Fruit fly (Drosophila melanogaster) whole organism, embryonic: ENCODE data around the gene CG15930.

Experiments used
- Bdp1 ChIP-seq: fragments of 200-800 bp; sonication (Bioruptor generic); optimal IDR thresholded peaks from 3 replicates; lab custom pipeline; 2016; ENCODE audit warnings: missing biosample characterization, missing genetic modification characterization
- CG10654 ChIP-seq: fragments of 200-800 bp; sonication (Bioruptor generic); optimal IDR thresholded peaks from 2 replicates; lab custom pipeline; 2016; ENCODE audit warnings: missing biosample characterization, missing genetic modification characterization
- CG11085 ChIP-seq: fragments of 200-800 bp; sonication (Bioruptor generic); IDR thresholded peaks from 2 replicates; pipeline ENCODE4 v1.3.6; 2022; ENCODE audit warnings: missing biosample characterization, missing genetic modification characterization
- CG11504 ChIP-seq: fragments of 200-800 bp; sonication (Bioruptor generic); optimal IDR thresholded peaks from 3 replicates; lab custom pipeline; 2019; ENCODE audit warnings: missing biosample characterization, mild to moderate bottlenecking, missing genetic modification characterization, moderate library complexity
- CG12744 ChIP-seq: fragments of 200-800 bp; sonication (Bioruptor generic); optimal IDR thresholded peaks from 2 replicates; lab custom pipeline; 2016; ENCODE audit warnings: missing biosample characterization, missing genetic modification characterization
- CG14860 ChIP-seq: fragments of 200-800 bp; sonication (Bioruptor generic); IDR thresholded peaks from 3 replicates; pipeline ENCODE4 v1.3.6; 2022; ENCODE audit warnings: missing biosample characterization, missing genetic modification characterization; ENCODE audit not compliant: partially characterized antibody
- CG16779 ChIP-seq: fragments of 200-800 bp; sonication (Bioruptor generic); IDR thresholded peaks from 2 replicates; pipeline ENCODE4 v1.3.6; 2022; ENCODE audit warnings: missing biosample characterization, missing genetic modification characterization
- CG18619 ChIP-seq: fragments of 200-800 bp; sonication (Bioruptor generic); optimal IDR thresholded peaks from 3 replicates; lab custom pipeline; 2017; ENCODE audit warnings: missing biosample characterization, mild to moderate bottlenecking, missing genetic modification characterization
- CG2889 ChIP-seq: fragments of 200-800 bp; sonication (Bioruptor generic); IDR thresholded peaks from 3 replicates; pipeline ENCODE4 v1.3.6; 2022; ENCODE audit warnings: missing biosample characterization, missing genetic modification characterization
- CG31224 ChIP-seq: fragments of 200-800 bp; sonication (Bioruptor generic); IDR thresholded peaks from 2 replicates; pipeline ENCODE4 v1.3.6; 2022; ENCODE audit warnings: missing biosample characterization, missing genetic modification characterization
- CG34224 ChIP-seq: fragments of 200-800 bp; sonication (Bioruptor generic); IDR thresholded peaks from 3 replicates; pipeline ENCODE4 v1.3.6; 2022; ENCODE audit warnings: missing biosample characterization, missing genetic modification characterization; ENCODE audit not compliant: partially characterized antibody
- CG3847 ChIP-seq: fragments of 200-800 bp; sonication (Bioruptor generic); IDR thresholded peaks from 2 replicates; pipeline ENCODE4 v1.3.6; 2022; ENCODE audit warnings: missing biosample characterization, missing genetic modification characterization
- CG4424 ChIP-seq: fragments of 200-800 bp; sonication (Bioruptor generic); optimal IDR thresholded peaks from 3 replicates; lab custom pipeline; 2016; ENCODE audit warnings: missing biosample characterization, missing genetic modification characterization
- CG5245 ChIP-seq: fragments of 200-800 bp; sonication (Bioruptor generic); optimal IDR thresholded peaks from 3 replicates; lab custom pipeline; 2016; ENCODE audit warnings: missing biosample characterization, missing genetic modification characterization
- CG6272 ChIP-seq: fragments of 200-800 bp; sonication (Bioruptor generic); IDR thresholded peaks from 2 replicates; pipeline ENCODE4 v1.3.6; 2022; ENCODE audit warnings: missing biosample characterization, missing genetic modification characterization
- CG6689 ChIP-seq: fragments of 200-800 bp; sonication (Bioruptor generic); IDR thresholded peaks from 2 replicates; pipeline ENCODE4 v1.3.6; 2022; ENCODE audit warnings: missing biosample characterization, missing genetic modification characterization
- CG7786 ChIP-seq: fragments of 200-800 bp; sonication (Bioruptor generic); optimal IDR thresholded peaks from 2 replicates; lab custom pipeline; 2016; ENCODE audit warnings: missing biosample characterization, missing genetic modification characterization
- CG8290 ChIP-seq, 3 experiments: fragments of 200-800 bp; sonication (Bioruptor generic); optimal IDR thresholded peaks; 2 replicates each; lab custom pipeline; 2016 to 2019; ENCODE audit warnings: missing biosample characterization in 3 of 3, missing genetic modification characterization in 3 of 3, mild to moderate bottlenecking in 2 of 3, moderate library complexity in 1 of 3
- CG8924 ChIP-seq: fragments of 200-800 bp; optimal IDR thresholded peaks from 3 replicates; lab custom pipeline; 2019; ENCODE audit warnings: missing biosample characterization, mild to moderate bottlenecking, missing genetic modification characterization, moderate library complexity
- CG9609 ChIP-seq: fragments of 200-800 bp; sonication (Bioruptor generic); optimal IDR thresholded peaks from 3 replicates; lab custom pipeline; 2016; ENCODE audit warnings: missing biosample characterization, missing genetic modification characterization
- Doc2 ChIP-seq: fragments of 200-800 bp; sonication (Bioruptor generic); IDR thresholded peaks from 2 replicates; pipeline ENCODE4 v1.3.6; 2022; ENCODE audit warnings: missing biosample characterization, missing genetic modification characterization
- HHEX ChIP-seq: fragments of 200-800 bp; sonication (Bioruptor generic); optimal IDR thresholded peaks from 3 replicates; lab custom pipeline; 2017; ENCODE audit warnings: missing biosample characterization, mild to moderate bottlenecking, missing genetic modification characterization, missing genetic modification reagents
- HLH3B ChIP-seq: fragments of 200-800 bp; sonication (Bioruptor generic); IDR thresholded peaks from 2 replicates; pipeline ENCODE4 v1.3.6; 2022; ENCODE audit warnings: missing biosample characterization, missing genetic modification characterization
- HmgD ChIP-seq: fragments of 200-800 bp; sonication (Bioruptor generic); optimal IDR thresholded peaks from 3 replicates; lab custom pipeline; 2016; ENCODE audit warnings: missing biosample characterization, missing genetic modification characterization
- Nf-YB ChIP-seq: fragments of 200-800 bp; sonication (Bioruptor generic); optimal IDR thresholded peaks from 3 replicates; lab custom pipeline; 2019; ENCODE audit warnings: missing biosample characterization, mild to moderate bottlenecking, missing genetic modification characterization, moderate library complexity
- Opbp ChIP-seq: fragments of 200-800 bp; sonication (Bioruptor generic); IDR thresholded peaks from 3 replicates; pipeline ENCODE4 v1.3.6; 2022; ENCODE audit warnings: missing biosample characterization, missing genetic modification characterization; ENCODE audit not compliant: partially characterized antibody
- Ptx1 ChIP-seq: fragments of 200-800 bp; sonication (Bioruptor generic); IDR thresholded peaks from 2 replicates; pipeline ENCODE4 v1.3.6; 2022; ENCODE audit warnings: missing biosample characterization, missing genetic modification characterization
- Vsx1 ChIP-seq: fragments of 200-800 bp; sonication (Bioruptor generic); optimal IDR thresholded peaks from 2 replicates; lab custom pipeline; 2017; ENCODE audit warnings: missing biosample characterization, mild to moderate bottlenecking, missing genetic modification characterization, missing genetic modification reagents
- YL-1 ChIP-seq: fragments of 200-800 bp; sonication (Bioruptor generic); optimal IDR thresholded peaks from 3 replicates; lab custom pipeline; 2017; ENCODE audit warnings: missing biosample characterization, mild to moderate bottlenecking, missing genetic modification characterization
- az2 ChIP-seq: fragments of 200-800 bp; sonication (Bioruptor generic); optimal IDR thresholded peaks from 3 replicates; lab custom pipeline; 2016; ENCODE audit warnings: missing biosample characterization, missing genetic modification characterization
- bab2 ChIP-seq: fragments of 200-800 bp; sonication (Bioruptor generic); optimal IDR thresholded peaks from 2 replicates; lab custom pipeline; 2016; ENCODE audit warnings: missing biosample characterization, missing genetic modification characterization
- bigmax ChIP-seq: fragments of 200-800 bp; sonication (Bioruptor generic); optimal IDR thresholded peaks from 2 replicates; lab custom pipeline; 2018; ENCODE audit warnings: missing biosample characterization, mild to moderate bottlenecking, missing genetic modification characterization
- bowl ChIP-seq: fragments of 200-800 bp; sonication (Bioruptor generic); IDR thresholded peaks from 2 replicates; pipeline ENCODE4 v1.3.6; 2022; ENCODE audit warnings: missing biosample characterization, missing genetic modification characterization
- dmrt11E ChIP-seq: fragments of 200-800 bp; sonication (Bioruptor generic); optimal IDR thresholded peaks from 3 replicates; lab custom pipeline; 2018; ENCODE audit warnings: missing biosample characterization, mild to moderate bottlenecking, missing genetic modification characterization, moderate library complexity
- hth ChIP-seq: fragments of >200 bp; optimal IDR thresholded peaks from 2 replicates; lab custom pipeline; 2017; ENCODE audit warnings: inconsistent platforms
- jigr1 ChIP-seq: fragments of 200-800 bp; sonication (Bioruptor generic); IDR thresholded peaks from 3 replicates; pipeline ENCODE4 v1.3.6; 2022; ENCODE audit warnings: missing biosample characterization, missing genetic modification characterization
- kay ChIP-seq: fragments of 200-800 bp; sonication (Bioruptor generic); optimal IDR thresholded peaks from 2 replicates; lab custom pipeline; 2016; ENCODE audit warnings: missing biosample characterization, missing genetic modification characterization
- nmo ChIP-seq: fragments of 200-800 bp; sonication (Bioruptor generic); optimal IDR thresholded peaks from 2 replicates; lab custom pipeline; 2018; ENCODE audit warnings: missing biosample characterization, mild to moderate bottlenecking, missing genetic modification characterization, moderate library complexity
- peb ChIP-seq: fragments of 200-800 bp; sonication (Bioruptor generic); IDR thresholded peaks from 2 replicates; pipeline ENCODE4 v1.3.6; 2022; ENCODE audit warnings: missing biosample characterization, missing genetic modification characterization
- phol ChIP-seq: fragments of 200-800 bp; sonication (Bioruptor generic); optimal IDR thresholded peaks from 3 replicates; lab custom pipeline; 2018; ENCODE audit warnings: missing biosample characterization, mild to moderate bottlenecking, missing genetic modification characterization, moderate library complexity
- row ChIP-seq: fragments of 200-800 bp; sonication (Bioruptor generic); IDR thresholded peaks from 3 replicates; pipeline ENCODE4 v1.3.6; 2022; ENCODE audit warnings: missing biosample characterization, missing genetic modification characterization
- run ChIP-seq: fragments of 200-800 bp; sonication (Bioruptor generic); optimal IDR thresholded peaks from 3 replicates; lab custom pipeline; 2018; ENCODE audit warnings: missing biosample characterization, mild to moderate bottlenecking, missing genetic modification characterization
- salm ChIP-seq: fragments of 200-800 bp; sonication (Bioruptor generic); optimal IDR thresholded peaks from 2 replicates; lab custom pipeline; 2018; ENCODE audit warnings: missing biosample characterization, mild to moderate bottlenecking, missing genetic modification characterization
- sc ChIP-seq, 3 experiments: fragments of >200 bp in 2 of 3; fragments of 200-800 bp in 1 of 3; sonication (Bioruptor generic) in 1 of 3; optimal IDR thresholded peaks; 2 replicates in 2 of 3; 3 replicates in 1 of 3; lab custom pipeline; 2017; ENCODE audit warnings: mild to moderate bottlenecking in 1 of 3, missing biosample characterization in 1 of 3, missing genetic modification characterization in 1 of 3, missing genetic modification reagents in 1 of 3
- slp2 ChIP-seq: fragments of 200-800 bp; sonication (Bioruptor generic); optimal IDR thresholded peaks from 2 replicates; lab custom pipeline; 2016; ENCODE audit warnings: missing biosample characterization, missing genetic modification characterization
- vfl ChIP-seq: fragments of 200-800 bp; sonication (Bioruptor generic); optimal IDR thresholded peaks from 2 replicates; lab custom pipeline; 2016; ENCODE audit warnings: missing biosample characterization, missing genetic modification characterization
- zf30C ChIP-seq: fragments of 200-800 bp; sonication (Bioruptor generic); optimal IDR thresholded peaks from 3 replicates; lab custom pipeline; 2018; ENCODE audit warnings: missing biosample characterization, mild to moderate bottlenecking, missing genetic modification characterization

CG15930 gene

DNA sequence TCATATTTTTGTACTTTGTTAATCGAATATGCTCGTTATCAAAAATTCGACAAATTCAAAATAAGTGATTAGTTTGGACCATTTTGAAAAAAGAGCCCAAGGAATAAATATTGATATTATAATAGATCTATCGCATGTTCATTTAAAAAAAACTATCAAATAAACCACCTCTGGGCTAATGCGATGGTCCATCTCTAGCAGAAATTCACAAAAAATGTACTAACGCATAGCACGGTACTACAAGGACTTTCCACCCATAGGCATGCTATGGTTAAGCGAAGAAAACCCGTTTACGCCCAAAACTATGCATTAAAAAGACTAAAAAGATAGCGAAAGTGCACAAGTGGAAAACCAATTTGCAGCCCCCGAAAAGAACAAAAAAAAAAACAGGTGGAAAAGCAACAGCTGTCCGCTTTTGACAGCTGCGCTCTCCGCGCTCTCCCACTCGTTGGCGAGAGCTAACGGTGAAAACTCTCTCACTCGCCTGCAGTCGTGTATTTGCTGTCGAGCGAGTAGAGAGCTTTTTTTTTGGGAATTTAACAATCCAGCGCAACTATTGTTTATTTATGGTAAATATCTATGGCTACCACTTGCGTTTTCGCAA, 15.3 kb upstream of the CG15930 start, which contains the start of gene CanB (continued):
- TF ChIP-seq CG8924 (tag; lab: Kevin White, UChicago) (no peak), bab2 (no peak), CG31224 (GFP tag; lab: Robert Waterston, UW) (no peak), CG8290 (GFP tag; optimal IDR thresholded peaks at IDR 0.05; lab: Kevin White, UChicago) (peak; percentile 53), CG8290 (tag; optimal IDR thresholded peaks at IDR 0.05; lab: Kevin White, UChicago) (peak; percentile 10 to 30), Opbp (GFP tag; lab: Robert Waterston, UW) (peak; percentile 53; the same call in 2 of the 3 replicates), Nf-YB (GFP tag; lab: Kevin White, UChicago) (no peak), CG11504 (tag; lab: Kevin White, UChicago) (peak; percentile 17), CG18619 (GFP tag; lab: Kevin White, UChicago) (no peak)

dm6 chrX:5329266-5329898, 12.3 kb upstream of the CG15930 start, which contains the start of the genes CG3309 and XRCC1:
Gene CG3309 (minus strand): TSS chrX:5329347.
Gene XRCC1 (plus strand): TSS chrX:5329876.
- TF ChIP-seq CG6689 (GFP tag; lab: Robert Waterston, UW) (peak; percentile 68), dmrt11E (tag; lab: Kevin White, UChicago) (peak; percentile 58), Vsx1 (no peak), CG11085 (0 out of 2 replicates have a peak, but pooled peaks have one; percentile 49), Doc2 (GFP tag; lab: Robert Waterston, UW) (no peak), Opbp (GFP tag; lab: Robert Waterston, UW) (peak; percentile 73), jigr1 (GFP tag; lab: Robert Waterston, UW) (no peak), phol (tag; lab: Kevin White, UChicago) (peak; percentile 61), CG12744 (GFP tag; lab: Kevin White, UChicago) (no peak), CG34224 (GFP tag; lab: Robert Waterston, UW) (peak; percentile 65), CG6272 (GFP tag; lab: Robert Waterston, UW) (peak; percentile 28; the same call in 1 of the 2 replicates), CG10654 (GFP tag; lab: Kevin White, UChicago) (no peak), vfl (GFP tag; lab: Kevin White, UChicago) (no peak), row (GFP tag; lab: Robert Waterston, UW) (peak; percentile 93), CG4424 (GFP tag; lab: Kevin White, UChicago) (peak; percentile 28), CG5245 (GFP tag; lab: Kevin White, UChicago) (no peak), CG2889 (GFP tag; lab: Robert Waterston, UW) (0 out of 3 replicates have a peak, but pooled peaks have one; percentile 25), YL-1 (GFP tag; lab: Kevin White, UChicago) (peak; percentile 22), run (tag; lab: Kevin White, UChicago) (no peak), CG7786 (GFP tag; lab: Kevin White, UChicago) (no peak), bigmax (GFP tag; lab: Kevin White, UChicago) (no peak), hth (lab: Kevin White, UChicago) (no peak), slp2 (no peak), salm (tag; lab: Kevin White, UChicago) (no peak), nmo (GFP tag; lab: Kevin White, UChicago) (peak; percentile 55), CG9609 (GFP tag; lab: Kevin White, UChicago) (no peak), zf30C (GFP tag; lab: Kevin White, UChicago) (no peak), sc (optimal IDR thresholded peaks at IDR 0.05; lab: Kevin White, UChicago) (no peak), sc (GFP tag; optimal IDR thresholded peaks at IDR 0.05; lab: Kevin White, UChicago) (no peak), CG3847 (GFP tag; lab: Robert Waterston, UW) (peak; percentile 54), bowl (GFP tag; lab: Robert Waterston, UW) (no peak), az2 (GFP tag; lab: Kevin White, UChicago) (peak; percentile 31), kay (GFP tag; lab: Kevin White, UChicago) (no peak), CG16779 (GFP tag; lab: Robert Waterston, UW) (no peak), peb (GFP tag; lab: Robert Waterston, UW) (peak; percentile 27; the same call in 1 of the 2 replicates), CG14860 (peak; percentile 86), HHEX (GFP tag; lab: Kevin White, UChicago) (peak; percentile 20), HLH3B (GFP tag; lab: Robert Waterston, UW) (peak; percentile 28; the same call in 1 of the 2 replicates), Bdp1 (no peak), Ptx1 (peak; percentile 71), HmgD (GFP tag; lab: Kevin White, UChicago) (no peak)
